Fruit fly (Drosophila melanogaster) ovary, adult (tissue): Measurements from ENCODE around the gene CG6230.

Experiments
- CG17801 ChIP-seq: fragments of 200-800 bp; optimal IDR thresholded peaks from 2 replicates; lab custom pipeline; 2019; ENCODE audit warnings: missing biosample characterization, mild to moderate bottlenecking, missing genetic modification characterization, moderate library complexity; ENCODE audit not compliant: partially characterized antibody

The CG6230 gene

dm6 chr2L:11106562-11106962, 13.6 kb downstream of the CG6230 start, which contains the start of gene Reps:
Reps (minus strand) TSS chr2L:11106645.
- peak; percentile 94 for TF ChIP-seq CG17801 (GFP tag; lab: Kevin White, UChicago)

dm6 chr2L:11105320-11105719, 14.8 kb downstream of the CG6230 start:
- TF ChIP-seq CG17801 (GFP tag; lab: Kevin White, UChicago) = no peak

DNA sequence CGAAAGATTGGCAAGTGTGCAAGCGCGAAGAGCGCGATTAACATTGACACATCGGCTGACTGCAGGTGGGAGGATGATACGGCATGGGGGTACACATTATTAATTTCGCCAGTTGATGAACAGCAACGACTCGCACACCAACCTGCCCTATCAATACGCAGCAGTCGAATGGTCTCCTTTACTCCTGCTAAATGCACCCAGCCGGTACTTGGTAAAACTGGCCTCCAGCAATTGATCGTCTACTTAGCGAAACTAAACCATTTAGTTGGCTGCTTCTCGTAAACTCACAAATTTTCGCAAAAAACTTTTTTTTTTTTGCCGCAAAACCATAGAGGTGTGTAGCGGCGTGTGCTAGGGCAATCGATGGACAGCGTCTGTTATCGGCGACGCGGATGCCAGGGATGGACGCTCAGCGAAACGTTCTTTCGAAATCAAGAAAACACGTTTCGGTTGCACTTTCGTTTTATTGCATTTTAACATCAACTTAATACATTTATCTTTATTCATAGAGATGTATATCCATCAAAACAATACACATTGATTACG, 19.5 kb downstream of the CG6230 start, which contains the start of gene Ge-1:
Gene Ge-1 (minus strand): TSS at position 373 of the 546 bp plus-strand sequence.
- peak; percentile 40 for TF ChIP-seq CG17801 (GFP tag; lab: Kevin White, UChicago)

dm6 chr2L:11091111-11091510, 29.0 kb downstream of the CG6230 start, which contains the start of gene Wdr59:
Wdr59 (plus strand) TSS chr2L:11091444.
- peak; percentile 14 for TF ChIP-seq CG17801 (GFP tag; lab: Kevin White, UChicago)

DNA sequence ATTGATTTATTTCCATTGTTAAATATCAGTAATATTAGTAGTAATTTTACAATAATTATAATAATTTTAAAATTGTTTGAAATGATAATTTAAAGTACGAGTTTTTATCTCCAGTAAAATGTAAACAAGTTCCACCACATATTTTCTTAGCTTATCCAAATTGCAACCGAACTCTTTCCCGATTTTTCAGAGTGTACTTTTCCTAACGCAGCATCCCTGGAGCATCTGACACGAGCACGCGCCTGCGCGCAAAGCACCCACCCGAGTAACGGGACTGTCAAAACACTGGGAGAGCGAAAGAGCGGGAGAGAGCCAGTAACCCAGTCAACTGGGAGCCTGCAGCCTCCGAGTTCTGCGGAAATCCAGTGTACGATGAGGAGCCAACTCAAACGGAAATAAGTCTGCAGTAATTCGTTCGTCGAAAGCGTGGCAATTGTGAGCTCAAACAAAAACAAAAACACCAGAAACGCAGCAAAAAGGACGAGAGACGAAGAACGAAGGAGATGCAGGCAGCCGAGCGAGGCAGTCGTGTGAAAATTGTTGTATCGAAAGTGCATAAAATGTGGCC, 33.7 kb downstream of the CG6230 start, which contains the start of gene CG16854:
Gene CG16854 (plus strand): TSS at position 365 of the 568 bp plus-strand sequence.
- no peak for TF ChIP-seq CG17801 (GFP tag; lab: Kevin White, UChicago)

DNA sequence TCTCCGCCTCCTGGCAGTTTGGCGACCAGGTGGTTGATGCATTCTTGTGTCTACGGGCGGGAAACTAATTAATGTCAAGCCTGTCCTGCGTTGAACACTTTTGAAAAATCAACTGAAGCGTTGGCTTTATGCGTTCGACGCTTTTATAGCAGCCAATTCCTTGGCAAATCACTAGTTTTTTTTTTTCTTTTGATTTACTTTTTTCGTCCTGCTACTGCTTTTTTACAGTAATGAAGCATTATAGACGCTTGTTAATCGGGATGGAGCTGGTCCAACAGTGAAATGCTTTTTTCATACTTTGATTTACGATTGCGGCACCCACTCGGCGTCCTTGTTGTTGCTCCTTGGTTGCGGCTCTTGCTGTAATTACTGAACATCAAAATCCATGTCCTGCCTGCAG, 35.0 kb downstream of the CG6230 start, which contains the start of gene AstCC:
Gene AstCC (minus strand): TSS at position 101 of the 400 bp plus-strand sequence.
- no peak for TF ChIP-seq CG17801 (GFP tag; lab: Kevin White, UChicago)

DNA sequence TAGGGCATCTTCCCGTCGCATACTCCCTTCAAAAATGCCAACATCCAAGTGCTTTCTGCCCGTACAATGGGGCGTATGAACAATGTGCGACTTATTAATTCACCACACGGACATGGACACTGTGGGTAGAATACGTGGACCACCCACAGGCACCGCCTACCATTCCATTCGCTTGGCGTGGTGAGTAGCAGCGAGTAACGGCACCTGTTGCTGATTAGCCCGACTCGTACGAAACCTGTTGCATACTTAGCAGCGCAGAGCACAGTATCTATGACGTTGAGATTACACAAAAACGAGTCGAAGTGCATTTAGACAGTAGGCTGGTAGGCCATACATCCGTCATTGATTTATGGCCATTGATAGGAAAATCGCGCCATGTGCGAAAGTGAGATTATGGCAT, 38.1 kb downstream of the CG6230 start:
- no peak for TF ChIP-seq CG17801 (GFP tag; lab: Kevin White, UChicago)

DNA sequence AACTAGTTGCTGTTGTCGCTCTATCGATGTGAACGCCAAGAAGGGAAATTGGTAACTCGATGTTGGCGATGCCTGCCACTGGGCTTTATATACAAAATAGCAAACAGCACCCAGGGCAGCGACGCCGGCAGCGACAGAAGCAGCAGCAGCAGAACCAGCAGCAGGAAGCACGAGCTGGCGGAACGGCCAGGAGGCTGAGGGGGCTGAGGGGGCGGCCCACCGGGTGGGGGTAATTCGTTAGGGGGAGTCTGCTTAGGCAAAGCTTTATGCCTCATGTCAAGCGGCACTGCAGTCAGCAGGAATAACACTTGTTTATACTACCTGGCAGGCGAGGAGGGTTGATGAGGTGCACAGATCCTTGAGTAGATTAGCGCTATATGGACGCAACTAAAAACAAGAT, 38.8 kb downstream of the CG6230 start, which contains the start of gene AstC:
Gene AstC (minus strand): TSS at position 63 of the 400 bp plus-strand sequence.
- no peak for TF ChIP-seq CG17801 (GFP tag; lab: Kevin White, UChicago)

DNA sequence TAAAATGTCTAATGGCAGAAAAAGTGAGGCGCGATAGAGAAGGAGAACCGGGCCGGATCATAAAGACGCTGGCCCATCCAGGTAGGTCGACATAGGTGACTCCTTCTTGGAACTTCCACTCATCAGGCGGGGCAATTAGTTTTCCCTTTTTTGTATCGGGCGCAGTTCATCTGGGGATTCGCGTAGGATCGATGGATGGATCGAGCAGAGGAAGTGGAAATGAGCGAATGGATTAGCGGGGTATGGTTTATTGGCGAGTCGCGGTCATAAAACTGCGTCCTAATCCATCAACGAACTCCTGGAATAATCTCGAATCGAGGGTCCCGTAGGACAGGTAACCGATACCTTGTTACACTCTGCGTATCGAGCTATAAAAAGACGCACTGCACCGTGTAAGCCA, 45.0 kb downstream of the CG6230 start, which contains the start of gene CG43725:
Gene CG43725 (plus strand): TSS at position 400 of the 400 bp plus-strand sequence.
- no peak for TF ChIP-seq CG17801 (GFP tag; lab: Kevin White, UChicago)

- TF ChIP-seq CG17801 (GFP tag; lab: Kevin White, UChicago) = no peak
Measured at dm6 chr2L:11073947-11074346, 46.2 kb downstream of the CG6230 start.

- no peak for TF ChIP-seq CG17801 (GFP tag; lab: Kevin White, UChicago)
Measured at dm6 chr2L:11072880-11073279, 47.2 kb downstream of the CG6230 start.

DNA sequence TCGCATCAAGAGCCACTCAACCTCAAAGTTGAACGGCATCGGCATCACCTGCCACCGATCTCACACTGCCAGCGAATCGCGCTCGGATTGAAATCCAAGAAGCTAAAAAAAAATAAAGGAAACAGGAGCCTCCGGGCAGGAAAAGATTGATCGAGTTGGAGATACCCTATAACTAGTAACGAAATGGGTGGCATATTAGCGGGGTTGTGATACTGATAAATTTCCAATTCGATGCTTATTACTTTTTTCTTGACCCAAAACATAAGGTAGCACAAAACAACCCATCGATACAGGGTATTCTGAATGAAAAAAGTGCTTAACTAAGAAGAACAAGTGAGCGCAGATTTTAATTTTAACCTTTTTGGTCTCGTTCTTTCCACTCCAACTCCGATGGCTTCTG, 47.9 kb downstream of the CG6230 start:
- TF ChIP-seq CG17801 (GFP tag; lab: Kevin White, UChicago) = no peak

- TF ChIP-seq CG17801 (GFP tag; lab: Kevin White, UChicago) = no peak
Measured at dm6 chr2L:11070862-11071261, 49.3 kb downstream of the CG6230 start, which contains the start of gene CG14915. CG14915 (plus strand) TSS chr2L:11071027.

- no peak for TF ChIP-seq CG17801 (GFP tag; lab: Kevin White, UChicago)
Measured at dm6 chr2L:11069475-11069874, 50.6 kb downstream of the CG6230 start.

dm6 chr2L:11068907-11069306, 51.2 kb downstream of the CG6230 start:
- TF ChIP-seq CG17801 (GFP tag; lab: Kevin White, UChicago) = no peak

dm6 chr2L:11068441-11068840, 51.7 kb downstream of the CG6230 start:
- no peak for TF ChIP-seq CG17801 (GFP tag; lab: Kevin White, UChicago)
